Worm (Caenorhabditis elegans) whole organism, L1 larva: Measurements from ENCODE around the gene far-5.
A peak's percentile ranks its signal among the peaks of the same experiment; 100 is the strongest.
"Not testable (repeated sequence)": the region's sequence is repeated elsewhere in the genome, so short reads cannot be mapped to it uniquely, and the experiment has no call there.

Source experiments
- ama-1 ChIP-seq: fragments of 150-350 bp; optimal IDR thresholded peaks from 2 replicates; lab custom pipeline; 2014
- ceh-8 ChIP-seq: fragments of 200-800 bp; sonication (Bioruptor generic); optimal IDR thresholded peaks from 2 replicates; lab custom pipeline; 2018; ENCODE audit warnings: mild to moderate bottlenecking, missing genetic modification characterization, moderate library complexity, missing compliant biosample characterization
- lsy-2 ChIP-seq, 2 experiments: fragments of 150-350 bp; optimal IDR thresholded peaks; 2 replicates each; lab custom pipeline; 2014; ENCODE audit warnings: missing biosample characterization in 2 of 2, missing genetic modification characterization in 2 of 2
- mdl-1 ChIP-seq, 2 experiments: fragments of 150-350 bp; optimal IDR thresholded peaks; 2 replicates each; lab custom pipeline; 2014 to 2017; ENCODE audit warnings: missing biosample characterization in 2 of 2, missing genetic modification characterization in 2 of 2, inconsistent platforms in 1 of 2
- mep-1 ChIP-seq: fragments of 150-350 bp; optimal IDR thresholded peaks from 2 replicates; lab custom pipeline; 2014; ENCODE audit warnings: missing biosample characterization, missing genetic modification characterization
- nhr-12 ChIP-seq: sonication (generic microtip); optimal IDR thresholded peaks from 2 replicates; lab custom pipeline; 2017; ENCODE audit warnings: missing biosample characterization, missing genetic modification characterization
- nhr-237 ChIP-seq: fragments of 150-350 bp; optimal IDR thresholded peaks from 2 replicates; lab custom pipeline; 2014; ENCODE audit warnings: missing biosample characterization, missing genetic modification characterization
- nhr-76 ChIP-seq: sonication (generic microtip); optimal IDR thresholded peaks from 2 replicates; lab custom pipeline; 2017; ENCODE audit warnings: missing biosample characterization, missing genetic modification characterization
- nhr-85 ChIP-seq: sonication (generic microtip); peaks from one replicate; lab custom pipeline; 2016; ENCODE audit warnings: missing genetic modification characterization, inconsistent platforms, missing compliant biosample characterization
- rnt-1 ChIP-seq: sonication (generic microtip); optimal IDR thresholded peaks from 2 replicates; lab custom pipeline; 2016; ENCODE audit warnings: mild to moderate bottlenecking, missing genetic modification characterization, moderate library complexity, missing compliant biosample characterization
- skn-1 ChIP-seq: fragments of 150-350 bp; optimal IDR thresholded peaks from 2 replicates; lab custom pipeline; 2014; ENCODE audit warnings: missing biosample characterization, missing genetic modification characterization
- snpc-4 ChIP-seq: fragments of 150-350 bp; optimal IDR thresholded peaks from 2 replicates; lab custom pipeline; 2014; ENCODE audit warnings: missing biosample characterization, missing genetic modification characterization
- unc-86 ChIP-seq: sonication (generic microtip); optimal IDR thresholded peaks from 2 replicates; lab custom pipeline; 2016; ENCODE audit warnings: missing genetic modification characterization, missing compliant biosample characterization
- ztf-4 ChIP-seq: fragments of 150-350 bp; optimal IDR thresholded peaks from 2 replicates; lab custom pipeline; 2014; ENCODE audit warnings: missing biosample characterization, missing genetic modification characterization

- TF ChIP-seq ceh-8 (GFP tag; lab: Kevin White, UChicago); nhr-76 (tag; lab: Kevin White, UChicago); skn-1 (tag; lab: Kevin White, UChicago); ama-1 (lab: Kevin White, UChicago); nhr-237; snpc-4 (tag; lab: Kevin White, UChicago); nhr-12 (tag; lab: Kevin White, UChicago): not testable (repeated sequence)
- peak; percentile 49 for TF ChIP-seq mep-1 (tag; lab: Kevin White, UChicago)
- TF ChIP-seq nhr-85 (tag; lab: Kevin White, UChicago): peak; percentile 90
- peak; percentile 13 for TF ChIP-seq ztf-4 (tag; lab: Kevin White, UChicago)
- peak in 1 of 2 experiments; percentile 24 for TF ChIP-seq mdl-1 (tag; optimal IDR thresholded peaks at IDR 0.05; lab: Kevin White, UChicago)
- peak; percentile 49 for TF ChIP-seq rnt-1 (tag; lab: Kevin White, UChicago)
- TF ChIP-seq lsy-2 (tag; optimal IDR thresholded peaks at IDR 0.05; lab: Kevin White, UChicago): peak; percentile 72 to 91
- TF ChIP-seq unc-86: peak; percentile 5
Observed at ce11 chrV:12967925-12968327, 27.4 kb upstream of the far-5 start, which contains the start of gene R186.8.
